Worm (Caenorhabditis elegans) whole organism, young adult: ENCODE data around the gene rnp-7.
A peak's percentile ranks its signal among the peaks of the same experiment; 100 is the strongest.

ENCODE experiments used
- B0336.3 ChIP-seq: fragments of 200-800 bp; sonication (Bioruptor generic); IDR thresholded peaks from 2 replicates; pipeline ENCODE4 v1.3.6; 2022; ENCODE audit warnings: missing genetic modification characterization, missing compliant biosample characterization
- C06A6.2 ChIP-seq: fragments of 200-800 bp; sonication (Bioruptor generic); conservative IDR thresholded peaks from 2 replicates; pipeline ENCODE4 v1.3.6; 2022; ENCODE audit warnings: missing genetic modification characterization, missing compliant biosample characterization
- C17E4.6 ChIP-seq: fragments of 200-800 bp; sonication (Bioruptor generic); IDR thresholded peaks from 2 replicates; pipeline ENCODE4 v1.3.6; 2022; ENCODE audit warnings: missing genetic modification reagents, missing genetic modification characterization, missing compliant biosample characterization
- D2030.7 ChIP-seq: fragments of 200-800 bp; sonication (Bioruptor generic); IDR thresholded peaks from 2 replicates; pipeline ENCODE4 v1.3.6; 2022; ENCODE audit warnings: missing genetic modification reagents, missing genetic modification characterization, missing compliant biosample characterization
- F22D6.2 ChIP-seq: sonication (generic microtip); optimal IDR thresholded peaks from 2 replicates; lab custom pipeline; 2016; ENCODE audit warnings: mild to moderate bottlenecking, missing genetic modification characterization, missing compliant biosample characterization
- F23B12.7 ChIP-seq: sonication (generic microtip); optimal IDR thresholded peaks from 2 replicates; lab custom pipeline; 2017; ENCODE audit warnings: missing genetic modification characterization, mild to moderate bottlenecking, missing compliant biosample characterization, antibody characterized with exemption, moderate library complexity; ENCODE audit not compliant: insufficient read depth
- F49E8.2 ChIP-seq: sonication (generic microtip); optimal IDR thresholded peaks from 3 replicates; lab custom pipeline; 2017; ENCODE audit warnings: missing genetic modification characterization, mild to moderate bottlenecking, missing compliant biosample characterization, antibody characterized with exemption, moderate library complexity; ENCODE audit not compliant: insufficient read depth
- F52B5.7 ChIP-seq: sonication (generic microtip); optimal IDR thresholded peaks from 2 replicates; lab custom pipeline; 2016; ENCODE audit warnings: mild to moderate bottlenecking, missing genetic modification characterization, missing compliant biosample characterization
- F55B11.4 ChIP-seq: sonication (generic microtip); optimal IDR thresholded peaks from 2 replicates; lab custom pipeline; 2016; ENCODE audit warnings: missing compliant biosample characterization, missing genetic modification characterization, borderline replicate concordance; ENCODE audit not compliant: insufficient read depth
- Y79H2A.3 ChIP-seq: fragments of 200-800 bp; sonication (Bioruptor generic); conservative IDR thresholded peaks from 2 replicates; pipeline ENCODE4 v1.3.6; 2022; ENCODE audit warnings: missing genetic modification reagents, missing genetic modification characterization, missing compliant biosample characterization
- ZK185.1 ChIP-seq: sonication (generic microtip); optimal IDR thresholded peaks from 2 replicates; lab custom pipeline; 2016; ENCODE audit warnings: mild to moderate bottlenecking, missing genetic modification characterization, missing compliant biosample characterization; ENCODE audit not compliant: poor library complexity, severe bottlenecking
- akir-1 ChIP-seq: fragments of 200-800 bp; sonication (Bioruptor generic); optimal IDR thresholded peaks from 2 replicates; lab custom pipeline; 2018; ENCODE audit warnings: mild to moderate bottlenecking, missing genetic modification characterization, moderate library complexity, missing compliant biosample characterization
- ama-1 ChIP-seq, 3 experiments: fragments of 150-350 bp in 1 of 3; sonication (generic microtip) in 2 of 3; optimal IDR thresholded peaks; 2 replicates each; lab custom pipeline; 2014 to 2018; ENCODE audit warnings: missing biosample characterization in 2 of 3, missing genetic modification characterization in 2 of 3, missing genetic modification reagents in 2 of 3
- athp-1 ChIP-seq: sonication (generic microtip); optimal IDR thresholded peaks from 2 replicates; lab custom pipeline; 2017; ENCODE audit warnings: mild to moderate bottlenecking, missing genetic modification characterization, missing compliant biosample characterization
- attf-3 ChIP-seq: fragments of 200-800 bp; sonication (Bioruptor generic); conservative IDR thresholded peaks from 2 replicates; pipeline ENCODE4 v1.3.6; 2022; ENCODE audit warnings: missing genetic modification reagents, missing genetic modification characterization, missing compliant biosample characterization
- attf-6 ChIP-seq: fragments of 200-800 bp; sonication (Bioruptor generic); IDR thresholded peaks from 2 replicates; pipeline ENCODE4 v1.3.6; 2022; ENCODE audit warnings: missing genetic modification reagents, missing genetic modification characterization, missing compliant biosample characterization
- ccch-3 ChIP-seq: fragments of 200-800 bp; sonication (Bioruptor generic); optimal IDR thresholded peaks from 2 replicates; lab custom pipeline; 2018; ENCODE audit warnings: mild to moderate bottlenecking, missing genetic modification characterization, missing compliant biosample characterization
- ceh-100 ChIP-seq: fragments of 200-800 bp; sonication (Bioruptor generic); IDR thresholded peaks from 2 replicates; pipeline ENCODE4 v1.3.6; 2022; ENCODE audit warnings: missing genetic modification reagents, missing genetic modification characterization, missing compliant biosample characterization
- ceh-40 ChIP-seq: fragments of 200-800 bp; sonication (Bioruptor generic); IDR thresholded peaks from 2 replicates; pipeline ENCODE4 v1.3.6; 2022; ENCODE audit warnings: missing genetic modification characterization, missing compliant biosample characterization
- dpl-1 ChIP-seq: fragments of 150-350 bp; optimal IDR thresholded peaks from 2 replicates; lab custom pipeline; 2014; ENCODE audit warnings: missing biosample characterization, missing genetic modification reagents, missing genetic modification characterization
- efl-1 ChIP-seq: fragments of 150-350 bp; optimal IDR thresholded peaks from 2 replicates; lab custom pipeline; 2014; ENCODE audit warnings: missing biosample characterization, missing genetic modification reagents, missing genetic modification characterization
- egl-44 ChIP-seq: fragments of 200-800 bp; sonication (Bioruptor generic); IDR thresholded peaks from 2 replicates; pipeline ENCODE4 v1.3.6; 2022; ENCODE audit warnings: missing genetic modification reagents, missing genetic modification characterization, missing compliant biosample characterization
- ets-4 ChIP-seq: fragments of 200-800 bp; sonication (Bioruptor generic); optimal IDR thresholded peaks from 2 replicates; lab custom pipeline; 2018; ENCODE audit warnings: mild to moderate bottlenecking, missing genetic modification characterization, missing compliant biosample characterization
- hlh-12 ChIP-seq: sonication (generic microtip); optimal IDR thresholded peaks from 2 replicates; lab custom pipeline; 2016; ENCODE audit warnings: missing genetic modification characterization, missing compliant biosample characterization
- hlh-26 ChIP-seq: fragments of 200-800 bp; sonication (Bioruptor generic); conservative IDR thresholded peaks from 2 replicates; pipeline ENCODE4 v1.3.6; 2022; ENCODE audit warnings: missing genetic modification reagents, missing genetic modification characterization, missing compliant biosample characterization
- hmg-1.2 ChIP-seq: fragments of 200-800 bp; sonication (Bioruptor generic); IDR thresholded peaks from 2 replicates; pipeline ENCODE4 v1.3.6; 2022; ENCODE audit warnings: missing genetic modification reagents, missing genetic modification characterization, missing compliant biosample characterization
- hrde-1 ChIP-seq: sonication (generic microtip); optimal IDR thresholded peaks from 2 replicates; lab custom pipeline; 2016; ENCODE audit warnings: missing genetic modification characterization, mild to moderate bottlenecking, missing compliant biosample characterization, moderate library complexity, missing genotype, missing genetic modification reagents, borderline replicate concordance
- let-526 ChIP-seq: fragments of 200-800 bp; sonication (Bioruptor generic); IDR thresholded peaks from 2 replicates; pipeline ENCODE4 v1.3.6; 2022; ENCODE audit warnings: missing genetic modification reagents, missing genetic modification characterization, missing compliant biosample characterization
- lin-40 ChIP-seq: sonication (generic microtip); optimal IDR thresholded peaks from 2 replicates; lab custom pipeline; 2016; ENCODE audit warnings: missing genetic modification characterization, mild to moderate bottlenecking, missing compliant biosample characterization, missing genotype, missing genetic modification reagents
- lir-1 ChIP-seq: fragments of 200-800 bp; sonication (Bioruptor generic); conservative IDR thresholded peaks from 2 replicates; pipeline ENCODE4 v1.3.6; 2022; ENCODE audit warnings: missing genetic modification reagents, missing genetic modification characterization, missing compliant biosample characterization
- lsy-27 ChIP-seq: sonication (generic microtip); optimal IDR thresholded peaks from 2 replicates; lab custom pipeline; 2017; ENCODE audit warnings: missing genetic modification characterization, mild to moderate bottlenecking, missing compliant biosample characterization, antibody characterized with exemption, missing genotype, borderline replicate concordance; ENCODE audit not compliant: insufficient read depth
- madf-3 ChIP-seq: fragments of 200-800 bp; sonication (Bioruptor generic); IDR thresholded peaks from 2 replicates; pipeline ENCODE4 v1.3.6; 2022; ENCODE audit warnings: missing genetic modification reagents, missing genetic modification characterization, missing compliant biosample characterization
- mxl-1 ChIP-seq: sonication (generic microtip); optimal IDR thresholded peaks from 2 replicates; lab custom pipeline; 2016; ENCODE audit warnings: missing genetic modification characterization, missing compliant biosample characterization
- nfyb-1 ChIP-seq: fragments of 200-800 bp; sonication (Bioruptor generic); IDR thresholded peaks from 2 replicates; pipeline ENCODE4 v1.3.6; 2022; ENCODE audit warnings: missing genetic modification reagents, missing genetic modification characterization, missing compliant biosample characterization
- sdz-38 ChIP-seq: sonication (generic microtip); optimal IDR thresholded peaks from 2 replicates; lab custom pipeline; 2016; ENCODE audit warnings: missing genotype, missing genetic modification characterization, missing compliant biosample characterization
- sea-2 ChIP-seq: fragments of 200-800 bp; sonication (Bioruptor generic); IDR thresholded peaks from 2 replicates; pipeline ENCODE4 v1.3.6; 2022; ENCODE audit warnings: missing genetic modification characterization, missing compliant biosample characterization
- snpc-1.1 ChIP-seq: sonication (generic microtip); optimal IDR thresholded peaks from 2 replicates; lab custom pipeline; 2017; ENCODE audit warnings: missing genetic modification characterization, mild to moderate bottlenecking, missing compliant biosample characterization, antibody characterized with exemption, moderate library complexity, missing genotype, missing genetic modification reagents; ENCODE audit not compliant: insufficient read depth
- snpc-1.3 ChIP-seq: sonication (generic microtip); optimal IDR thresholded peaks from 2 replicates; lab custom pipeline; 2017; ENCODE audit warnings: missing genetic modification characterization, mild to moderate bottlenecking, missing compliant biosample characterization, antibody characterized with exemption, moderate library complexity, missing genotype, missing genetic modification reagents; ENCODE audit not compliant: insufficient read depth
- tbp1 ChIP-seq: fragments of 200-800 bp; sonication (Bioruptor generic); optimal IDR thresholded peaks from 2 replicates; lab custom pipeline; 2018; ENCODE audit warnings: mild to moderate bottlenecking, missing genetic modification characterization, missing compliant biosample characterization
- tbx-9 ChIP-seq: sonication (generic microtip); optimal IDR thresholded peaks from 2 replicates; lab custom pipeline; 2016; ENCODE audit warnings: borderline replicate concordance, missing genetic modification characterization, inconsistent platforms, missing compliant biosample characterization
- unc-130 ChIP-seq: sonication (generic microtip); optimal IDR thresholded peaks from 2 replicates; lab custom pipeline; 2016; ENCODE audit warnings: missing genetic modification reagents, missing genetic modification characterization, missing compliant biosample characterization
- xnd-1 ChIP-seq: sonication (generic microtip); optimal IDR thresholded peaks from 2 replicates; lab custom pipeline; 2016; ENCODE audit warnings: missing genotype, missing genetic modification reagents, missing genetic modification characterization, missing compliant biosample characterization
- zim-3 ChIP-seq: sonication (generic microtip); optimal IDR thresholded peaks from 2 replicates; lab custom pipeline; 2017; ENCODE audit warnings: mild to moderate bottlenecking, missing genetic modification characterization, moderate library complexity, missing compliant biosample characterization
- ztf-18 ChIP-seq: sonication (generic microtip); optimal IDR thresholded peaks from 2 replicates; lab custom pipeline; 2016; ENCODE audit warnings: missing genotype, mild to moderate bottlenecking, missing genetic modification characterization, missing compliant biosample characterization
- ztf-28 ChIP-seq: fragments of 200-800 bp; sonication (Bioruptor generic); IDR thresholded peaks from 2 replicates; pipeline ENCODE4 v1.3.6; 2022; ENCODE audit warnings: missing genetic modification reagents, missing genetic modification characterization, missing compliant biosample characterization
- ztf-6 ChIP-seq: fragments of 200-800 bp; sonication (Bioruptor generic); IDR thresholded peaks from 2 replicates; pipeline ENCODE4 v1.3.6; 2022; ENCODE audit warnings: missing genetic modification reagents, missing genetic modification characterization, missing compliant biosample characterization

rnp-7 gene

DNA sequence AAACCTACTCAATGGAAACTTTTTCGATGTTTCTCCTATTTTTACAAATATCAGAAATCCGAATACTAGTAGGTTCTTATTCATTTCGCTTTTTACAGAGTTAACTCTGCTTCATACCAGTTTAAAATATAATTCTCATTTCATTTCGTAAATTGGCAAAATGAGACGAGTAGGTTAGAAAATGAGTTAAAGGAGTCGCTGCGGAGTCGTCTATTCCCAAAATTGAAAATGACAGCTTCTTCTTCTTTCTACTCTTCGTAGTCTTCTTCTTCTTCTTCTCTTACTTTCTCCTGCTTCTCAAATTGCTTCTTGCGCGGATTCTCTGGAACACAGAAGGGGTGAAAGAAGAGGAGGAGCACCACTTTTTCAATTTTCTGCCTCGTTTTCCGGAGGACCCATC, 16.2 kb downstream of the rnp-7 start, which contains the start of gene glr-2 (continued):
- no peak for TF ChIP-seq ceh-40 (GFP tag; lab: Robert Waterston, UW)
- TF ChIP-seq hlh-26 = no peak
- no peak for TF ChIP-seq nfyb-1 (GFP tag; lab: Robert Waterston, UW)
- no peak for TF ChIP-seq lir-1 (GFP tag; lab: Robert Waterston, UW)
- TF ChIP-seq, all 124 proteins: peak for 0

DNA sequence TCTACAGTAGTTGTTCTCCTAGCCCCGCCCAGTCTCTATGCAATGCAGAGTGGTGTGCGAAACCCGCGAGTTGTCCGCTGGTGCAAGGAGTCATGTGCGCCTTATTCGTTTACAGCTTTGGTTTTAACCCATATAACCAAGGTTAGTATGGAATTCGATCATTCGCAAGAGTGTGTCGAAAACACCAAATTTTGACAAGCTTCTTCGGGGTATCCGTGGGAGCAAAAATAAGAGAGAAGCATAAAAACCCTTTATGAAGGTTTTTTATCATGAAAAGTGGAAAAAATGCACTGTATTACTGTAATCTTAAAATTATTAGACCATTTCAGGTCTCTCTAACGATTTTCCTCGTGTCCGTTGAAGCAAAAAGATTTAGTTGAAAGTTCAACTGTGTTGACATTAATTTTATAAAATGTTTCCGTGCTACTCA, 18.8 kb downstream of the rnp-7 start:
- TF ChIP-seq snpc-1.3 = peak; percentile 89
- TF ChIP-seq F49E8.2 = peak; percentile 87
- TF ChIP-seq hlh-12 (tag; lab: Kevin White, UChicago) = no peak
- peak; percentile 60 for TF ChIP-seq C17E4.6 (GFP tag; lab: Robert Waterston, UW)
- no peak for TF ChIP-seq tbx-9 (tag; lab: Kevin White, UChicago)
- peak; percentile 96 for TF ChIP-seq attf-6 (GFP tag; lab: Robert Waterston, UW)
- TF ChIP-seq let-526 (GFP tag; lab: Robert Waterston, UW) = no peak
- TF ChIP-seq ztf-18 (tag; lab: Kevin White, UChicago) = peak; percentile 4
- TF ChIP-seq F55B11.4 = no peak
- no peak for TF ChIP-seq zim-3 (tag; lab: Kevin White, UChicago)
- no peak for TF ChIP-seq sdz-38
- no peak for TF ChIP-seq ceh-100 (GFP tag; lab: Robert Waterston, UW)
- TF ChIP-seq ama-1 (optimal IDR thresholded peaks at IDR 0.05; lab: Kevin White, UChicago) = peak; percentile 19
- peak in 1 of 2 experiments; percentile 11 for TF ChIP-seq ama-1 (GFP tag; optimal IDR thresholded peaks at IDR 0.05; lab: Kevin White, UChicago)
- peak; percentile 92 for TF ChIP-seq D2030.7 (GFP tag; lab: Robert Waterston, UW)
- TF ChIP-seq F22D6.2 (tag; lab: Kevin White, UChicago) = no peak
- no peak for TF ChIP-seq mxl-1 (tag; lab: Kevin White, UChicago)
- TF ChIP-seq ZK185.1 (tag; lab: Kevin White, UChicago) = no peak
- TF ChIP-seq dpl-1 (GFP tag; lab: Kevin White, UChicago) = no peak
- no peak for TF ChIP-seq B0336.3
- no peak for TF ChIP-seq ccch-3 (GFP tag; lab: Kevin White, UChicago)
- TF ChIP-seq Y79H2A.3 = no peak
- TF ChIP-seq hmg-1.2 (GFP tag; lab: Robert Waterston, UW) = peak; percentile 94
- TF ChIP-seq ceh-40 (GFP tag; lab: Robert Waterston, UW) = 0 out of 2 replicates have a peak, but pooled peaks have one; percentile 49
- TF ChIP-seq ztf-28 (GFP tag; lab: Robert Waterston, UW) = no peak
- no peak for TF ChIP-seq C06A6.2
- TF ChIP-seq attf-3 (GFP tag; lab: Robert Waterston, UW) = no peak
- no peak for TF ChIP-seq F23B12.7 (tag; lab: Kevin White, UChicago)
- no peak for TF ChIP-seq xnd-1 (tag; lab: Kevin White, UChicago)
- peak; percentile 77; the same call in 1 of the 2 replicates for TF ChIP-seq madf-3 (GFP tag; lab: Robert Waterston, UW)
- TF ChIP-seq lsy-27 (tag; lab: Kevin White, UChicago) = no peak
- TF ChIP-seq sea-2 (GFP tag; lab: Robert Waterston, UW) = no peak
- no peak for TF ChIP-seq F52B5.7
- no peak for TF ChIP-seq efl-1 (GFP tag; lab: Kevin White, UChicago)
- TF ChIP-seq hrde-1 (tag; lab: Kevin White, UChicago) = peak; percentile 41
- TF ChIP-seq akir-1 (GFP tag; lab: Kevin White, UChicago) = no peak
- TF ChIP-seq unc-130 = no peak
- TF ChIP-seq lin-40 (tag; lab: Kevin White, UChicago) = no peak
- TF ChIP-seq snpc-1.1 (tag; lab: Kevin White, UChicago) = peak; percentile 98
- TF ChIP-seq athp-1 (tag; lab: Kevin White, UChicago) = no peak
- TF ChIP-seq ets-4 (GFP tag; lab: Kevin White, UChicago) = no peak
- no peak for TF ChIP-seq egl-44 (GFP tag; lab: Robert Waterston, UW)
- TF ChIP-seq ztf-6 (GFP tag; lab: Robert Waterston, UW) = no peak
- peak; percentile 78 for TF ChIP-seq tbp1 (GFP tag; lab: Kevin White, UChicago)
